Fruit fly (Drosophila melanogaster): ENCODE measurements around the gene CG7966.

Gene CG7966

DNA sequence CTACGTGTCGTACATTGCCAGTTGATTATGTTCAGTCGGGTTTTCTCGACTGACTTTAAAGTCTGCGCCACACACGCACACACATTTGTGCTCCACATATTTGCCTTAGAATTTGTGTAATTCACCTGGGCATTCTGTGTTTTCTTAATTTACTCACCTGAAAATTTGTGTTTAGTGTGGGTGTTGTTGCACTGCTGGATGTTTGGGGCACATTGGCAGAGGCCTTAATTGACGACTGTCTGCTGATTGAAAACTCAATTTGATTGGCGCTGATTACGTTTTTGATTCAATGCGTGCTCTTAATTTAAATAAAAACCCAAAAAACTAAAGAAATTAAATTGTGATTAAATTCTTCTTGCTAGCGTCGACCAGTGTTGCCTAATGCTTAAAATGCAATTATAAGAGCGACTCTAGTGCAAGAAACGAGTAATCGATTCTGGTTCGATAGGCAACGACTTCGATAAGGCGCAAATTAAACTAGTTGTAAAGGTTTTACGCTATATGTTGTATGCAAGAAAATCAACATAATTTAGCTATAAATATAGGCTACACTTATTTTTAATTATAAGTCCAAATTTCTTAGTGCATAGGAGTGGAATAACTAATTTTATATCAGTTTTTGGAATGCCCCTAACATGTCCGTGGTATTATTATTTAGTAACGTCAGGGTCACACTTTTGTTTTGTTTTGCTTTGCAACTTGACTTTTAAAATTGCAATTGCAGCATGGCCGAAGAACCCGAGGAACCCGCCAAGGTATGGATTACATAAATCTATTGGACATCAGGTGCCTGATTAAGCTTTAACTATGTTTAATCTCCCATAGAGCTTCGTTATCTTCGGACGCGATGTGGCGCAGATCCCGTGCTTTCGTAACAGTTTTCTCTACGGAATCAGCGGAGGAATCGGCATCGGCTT is 20.7 kb downstream of the CG7966 start, which contains the start of the genes CG46281 and CG46280:
CG46281 (minus strand) TSS at position 51 of the 917 bp plus-strand sequence.
CG46280 (minus strand) TSS at position 403 of the 917 bp plus-strand sequence.
- TF ChIP-seq noc (tag; optimal IDR thresholded peaks at IDR 0.05): no peak

DNA sequence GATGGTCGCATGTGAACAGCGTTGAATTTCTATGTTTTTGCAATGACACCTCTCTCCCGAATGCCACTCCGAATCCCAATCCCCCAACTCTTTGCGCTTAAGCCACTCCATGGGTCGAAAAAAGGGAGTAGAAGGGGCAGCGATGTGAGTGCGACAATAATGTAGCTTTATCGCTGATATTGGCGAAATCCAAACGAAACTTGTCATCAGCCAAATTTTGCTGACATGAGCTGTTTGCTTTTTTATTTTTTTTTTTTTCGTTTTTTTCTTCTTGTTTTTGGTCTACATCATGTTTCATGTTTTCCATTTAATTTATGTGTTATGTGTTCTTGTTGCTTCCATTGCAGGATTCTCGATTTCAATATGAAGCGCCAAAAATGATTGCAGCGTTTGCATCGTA is 32.3 kb downstream of the CG7966 start:
- TF ChIP-seq noc (tag; optimal IDR thresholded peaks at IDR 0.05): no peak

DNA sequence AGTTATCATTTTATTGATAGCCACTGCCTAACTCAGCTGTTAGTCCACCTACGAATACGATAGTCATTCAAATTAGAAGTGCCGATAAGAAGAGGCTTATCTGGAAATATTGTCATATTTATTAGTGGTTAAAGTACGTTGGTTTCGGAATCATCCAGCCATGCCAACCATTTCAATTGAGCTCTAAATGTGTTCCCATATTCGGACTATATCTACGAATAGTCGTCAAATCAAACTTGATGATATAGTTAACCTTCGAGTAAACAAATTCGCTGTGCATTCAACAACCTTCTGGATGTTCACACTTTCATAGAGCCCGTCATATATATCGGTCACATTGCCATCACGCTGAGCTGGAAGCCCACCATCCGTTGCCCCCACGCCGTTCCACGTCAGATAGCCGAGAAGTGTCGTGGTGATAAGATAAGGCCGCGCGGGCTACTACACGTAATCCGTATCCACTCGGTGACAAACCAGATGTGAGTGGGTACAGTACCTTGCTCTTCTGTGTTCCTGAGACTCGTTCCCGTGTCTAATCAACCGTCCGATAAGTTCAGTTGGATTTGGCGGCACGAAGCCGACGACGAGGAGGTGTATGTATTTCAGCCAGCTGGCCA is 32.9 kb downstream of the CG7966 start:
- peak; percentile 45 for TF ChIP-seq noc (tag; optimal IDR thresholded peaks at IDR 0.05)

DNA sequence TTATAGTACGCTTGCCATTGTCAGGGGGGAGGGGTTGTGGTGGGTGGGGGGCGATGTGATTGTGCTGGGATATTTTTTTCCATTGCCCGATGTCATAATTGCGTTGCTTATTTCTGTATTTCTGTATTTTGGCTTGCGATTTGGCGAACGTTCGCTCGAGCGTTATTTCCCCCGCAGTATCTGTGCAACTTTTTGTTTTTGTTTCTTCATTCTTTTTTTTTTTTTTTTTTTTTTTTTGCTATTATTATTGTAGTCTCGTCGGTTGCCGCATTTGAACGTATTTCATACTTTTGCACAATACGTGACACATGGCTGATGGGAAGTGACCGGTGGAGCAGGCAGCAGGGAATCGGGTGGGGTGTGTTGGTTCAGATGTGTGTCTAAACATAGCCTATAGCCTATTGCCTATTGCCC is 33.6 kb downstream of the CG7966 start:
- TF ChIP-seq noc (tag; optimal IDR thresholded peaks at IDR 0.05): no peak

DNA sequence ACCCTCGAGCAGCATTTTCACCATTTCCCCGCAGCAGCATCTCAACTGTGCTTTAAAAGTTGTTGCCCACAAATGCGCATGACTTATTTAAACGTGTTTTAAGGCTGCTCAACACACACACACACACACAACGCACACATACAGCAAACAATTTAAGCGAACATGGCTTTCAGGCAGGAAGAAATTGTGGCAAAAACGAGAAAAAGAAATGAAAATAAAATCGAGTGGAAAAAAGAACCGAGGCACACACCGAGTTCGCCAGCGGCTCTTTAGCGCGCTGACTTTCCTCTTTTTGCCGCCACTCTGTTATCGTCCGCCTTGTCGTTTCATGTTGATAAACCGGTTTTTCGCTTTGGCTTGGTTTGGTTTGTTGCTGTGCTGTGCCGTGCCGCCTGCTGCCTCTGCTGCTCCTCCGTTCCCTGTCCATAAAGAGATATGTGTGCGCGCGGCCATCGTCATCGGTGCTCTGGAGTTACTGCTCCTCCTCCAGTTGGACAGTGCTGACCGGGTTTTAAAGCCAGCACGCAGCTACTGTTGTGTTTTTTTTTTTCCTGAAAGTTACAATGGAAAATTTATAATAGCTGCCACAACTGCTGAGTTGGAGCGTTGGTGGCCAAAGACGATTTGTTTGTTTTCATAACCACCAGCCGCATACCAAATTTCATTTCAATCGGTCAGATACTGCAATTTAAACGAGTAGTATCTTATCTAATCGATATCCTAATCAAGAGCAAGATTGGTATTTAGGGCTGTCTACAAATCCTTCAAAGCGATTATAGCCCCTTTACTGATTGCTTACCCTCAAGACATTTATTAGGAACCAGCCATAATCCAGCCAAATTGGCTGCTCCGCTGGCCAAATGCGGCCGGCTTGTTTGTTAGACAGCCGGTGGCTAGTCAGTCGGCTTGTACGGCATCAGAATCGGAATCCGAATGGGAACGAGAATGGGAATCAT is 35.2 kb downstream of the CG7966 start:
- peak; percentile 21 for TF ChIP-seq noc (tag; optimal IDR thresholded peaks at IDR 0.05)

DNA sequence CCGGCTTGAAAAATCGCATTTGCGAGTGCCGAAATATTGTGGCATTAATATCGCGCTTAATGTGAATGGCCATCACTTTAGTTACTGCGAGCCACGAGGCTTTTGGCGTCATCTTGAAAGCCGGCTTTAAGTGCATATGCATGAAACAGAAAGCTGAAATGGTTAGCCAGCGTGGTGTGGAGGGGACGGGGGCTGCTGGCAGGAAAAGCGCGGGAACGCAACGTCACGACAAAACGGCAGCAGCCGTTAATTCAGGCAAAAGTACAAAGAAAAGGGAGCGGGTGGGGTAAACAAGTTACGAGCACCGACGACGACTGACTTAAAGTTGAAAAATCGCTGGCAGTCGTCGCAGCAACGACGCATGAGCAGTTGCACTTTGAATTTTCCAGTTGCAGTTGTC is 35.9 kb downstream of the CG7966 start:
- no peak for TF ChIP-seq noc (tag; optimal IDR thresholded peaks at IDR 0.05)

DNA sequence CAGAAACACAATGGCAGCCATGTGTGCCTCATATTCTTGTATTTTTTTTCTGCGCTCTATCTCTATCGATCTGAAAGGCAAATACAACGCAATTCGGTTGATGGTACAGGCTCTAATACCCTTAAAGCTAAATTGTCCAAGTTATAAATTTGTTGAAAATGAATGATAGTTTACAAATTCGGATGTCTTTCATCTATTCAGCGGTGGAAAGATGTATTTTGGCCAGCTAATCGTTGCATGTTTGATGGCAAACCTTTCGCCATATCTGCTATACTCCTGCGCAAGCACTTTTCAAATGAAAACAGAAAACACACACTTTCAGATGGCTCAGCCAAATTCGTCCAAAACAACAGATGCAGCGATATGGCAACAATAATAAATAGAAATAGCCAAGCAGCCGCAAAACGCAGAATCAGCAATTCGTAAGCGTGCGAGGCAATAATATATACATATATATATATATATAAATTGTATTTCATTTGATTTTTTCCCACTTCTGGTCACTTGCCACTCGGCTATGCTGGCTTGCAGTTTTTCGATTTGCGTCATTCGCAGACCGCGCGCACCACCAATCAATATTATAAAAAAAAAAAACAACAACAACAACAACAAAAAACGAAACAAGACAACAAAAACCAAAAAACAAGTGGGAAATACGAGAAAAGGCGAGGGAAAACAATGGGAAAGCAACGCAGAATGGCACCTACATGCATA is 36.9 kb downstream of the CG7966 start:
- TF ChIP-seq noc (tag; optimal IDR thresholded peaks at IDR 0.05): peak; percentile 31

DNA sequence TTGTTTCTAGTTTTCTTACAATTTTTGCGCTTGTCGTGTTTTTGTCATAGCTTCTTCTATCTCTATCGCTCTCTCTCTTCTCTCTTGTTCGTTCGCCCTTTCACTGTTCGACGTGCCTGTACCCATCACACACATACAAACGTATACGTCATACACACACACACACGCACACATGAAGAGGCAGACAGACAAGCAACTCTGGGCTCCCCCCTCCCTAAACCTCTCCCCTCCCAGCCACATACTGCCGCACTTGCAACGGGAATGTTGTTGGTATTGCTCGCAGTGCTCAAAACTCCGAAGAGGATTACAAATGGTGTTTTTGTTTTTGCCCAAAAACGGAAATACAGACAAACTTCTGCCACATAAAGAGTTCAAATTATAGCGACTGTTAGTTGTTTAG is 38.3 kb downstream of the CG7966 start:
- no peak for TF ChIP-seq noc (tag; optimal IDR thresholded peaks at IDR 0.05)

DNA sequence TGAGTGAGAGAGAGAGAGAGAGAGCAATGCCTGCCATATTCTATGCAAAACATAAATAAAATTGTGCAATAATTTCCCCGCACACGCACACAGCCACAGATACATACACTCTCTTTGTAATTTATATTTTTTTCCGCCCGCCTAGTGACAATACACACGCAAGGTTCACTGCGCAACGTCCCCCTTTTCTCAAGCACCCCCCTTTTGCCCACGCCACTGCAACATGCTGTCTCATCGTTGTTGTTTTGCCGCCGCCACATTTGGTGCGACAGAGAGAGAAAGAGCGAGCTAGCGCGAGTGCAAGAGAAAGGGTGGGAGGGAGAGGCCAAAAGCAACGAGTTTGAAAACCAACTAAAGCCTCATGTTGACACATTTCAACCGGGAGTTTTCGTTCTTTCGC is 38.9 kb downstream of the CG7966 start:
- peak; percentile 76 for TF ChIP-seq noc (tag; optimal IDR thresholded peaks at IDR 0.05)

DNA sequence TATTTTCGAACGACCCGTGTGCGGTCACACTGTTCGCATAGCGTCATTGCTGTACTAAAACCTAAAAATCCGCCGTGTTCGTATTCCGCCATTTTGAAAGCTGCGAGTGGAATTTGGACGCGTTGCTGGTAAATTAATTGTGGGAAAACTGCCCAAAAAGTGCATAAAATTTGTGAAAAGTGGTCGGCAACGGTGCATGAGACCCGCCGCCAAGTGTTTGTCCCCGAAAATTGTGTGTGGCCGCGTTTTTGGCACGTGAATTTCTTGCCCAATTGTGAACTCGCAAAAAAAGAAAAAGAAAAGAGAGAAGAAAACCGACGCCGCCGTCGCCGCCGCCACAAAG is 39.7 kb downstream of the CG7966 start, which contains the start of gene CtBP:
CtBP (plus strand) TSS at position 29 of the 343 bp plus-strand sequence.
- TF ChIP-seq noc (tag; optimal IDR thresholded peaks at IDR 0.05): no peak

DNA sequence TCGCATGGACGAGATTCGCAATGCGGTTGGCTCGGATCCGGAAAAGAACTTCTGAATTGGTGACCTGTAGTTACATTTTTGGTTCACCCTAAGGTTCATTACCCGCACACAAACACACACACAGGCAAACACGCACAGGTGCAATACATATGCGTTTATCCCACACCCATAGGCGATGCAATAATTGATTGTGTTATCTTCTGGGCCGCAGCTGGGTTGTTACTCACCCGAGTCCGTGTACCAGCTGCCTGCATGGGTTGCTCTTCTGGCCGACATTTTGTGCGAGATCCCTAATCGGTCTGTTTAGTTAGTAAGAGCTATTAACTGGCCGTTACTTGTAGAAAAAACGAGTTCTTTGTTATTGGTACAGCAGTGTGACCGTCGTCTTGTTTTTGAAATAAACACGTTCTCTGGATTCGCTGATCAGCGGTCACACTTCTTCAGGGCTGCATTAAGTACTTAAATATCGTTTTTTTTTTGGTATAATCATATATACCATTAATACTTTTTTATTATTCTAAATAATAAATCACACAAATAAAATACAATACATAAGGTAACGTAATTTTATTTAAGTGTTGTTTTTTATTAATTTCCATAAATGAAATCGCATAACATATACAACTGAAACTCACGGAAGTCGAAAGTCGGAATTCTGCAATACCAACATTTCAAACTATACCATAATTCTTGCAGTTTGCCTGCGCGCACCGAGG is 40.2 kb downstream of the CG7966 start, which contains the start of gene CG8031:
CG8031 (minus strand) TSS at position 406 of the 716 bp plus-strand sequence.
- TF ChIP-seq noc (tag; optimal IDR thresholded peaks at IDR 0.05): no peak

DNA sequence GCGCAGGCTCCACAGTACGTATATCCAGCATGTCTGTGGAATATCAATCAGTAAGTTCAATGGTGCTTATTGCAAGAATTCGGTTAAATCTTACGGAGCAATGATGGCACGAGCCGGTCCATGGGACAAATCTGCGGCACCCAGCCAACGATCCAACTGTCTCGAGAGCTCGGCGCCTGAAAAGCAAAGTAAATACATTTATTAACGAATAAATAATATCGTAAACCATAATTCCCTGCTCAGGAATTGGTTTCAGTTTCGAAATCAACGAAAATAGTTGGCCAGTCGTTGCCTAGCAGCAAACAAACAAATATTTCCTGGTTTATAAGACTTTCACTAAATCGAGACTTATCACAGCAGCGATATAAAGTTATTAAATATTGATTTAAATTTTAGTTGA is 41.7 kb downstream of the CG7966 start, which contains the start of gene CG11656:
CG11656 (plus strand) TSS at position 301 of the 400 bp plus-strand sequence.
- no peak for TF ChIP-seq noc (tag; optimal IDR thresholded peaks at IDR 0.05)
